Fruit fly (Drosophila melanogaster) whole organism, embryonic: ENCODE measurements around the gene CG32681.
A peak's percentile ranks its signal among the peaks of the same experiment; 100 is the strongest.

Experiments
- Ada2b ChIP-seq: fragments of 200-800 bp; sonication (Bioruptor generic); IDR thresholded peaks from 2 replicates; pipeline ENCODE4 v1.3.6; 2022; ENCODE audit warnings: missing biosample characterization, missing genetic modification characterization
- Blimp-1 ChIP-seq: fragments of 200-800 bp; sonication (Bioruptor generic); optimal IDR thresholded peaks from 3 replicates; lab custom pipeline; 2018; ENCODE audit warnings: missing biosample characterization, missing genetic modification characterization, mild to moderate bottlenecking, moderate library complexity, missing genetic modification reagents
- BtbVII ChIP-seq: fragments of 200-800 bp; sonication (Bioruptor generic); optimal IDR thresholded peaks from 3 replicates; lab custom pipeline; 2017; ENCODE audit warnings: missing biosample characterization, mild to moderate bottlenecking, missing genetic modification characterization
- CG11695 ChIP-seq: fragments of 200-800 bp; sonication (Bioruptor generic); IDR thresholded peaks from 3 replicates; pipeline ENCODE4 v1.3.6; 2022; ENCODE audit warnings: missing biosample characterization, missing genetic modification characterization
- CG12391 ChIP-seq: fragments of 200-800 bp; sonication (Bioruptor generic); optimal IDR thresholded peaks from 3 replicates; lab custom pipeline; 2018; ENCODE audit warnings: missing biosample characterization, mild to moderate bottlenecking, missing genetic modification characterization, moderate library complexity
- CG12659 ChIP-seq: fragments of 200-800 bp; sonication (Bioruptor generic); optimal IDR thresholded peaks from 3 replicates; lab custom pipeline; 2017; ENCODE audit warnings: mild to moderate bottlenecking, missing biosample characterization, missing genetic modification reagents, missing genetic modification characterization
- CG12769 ChIP-seq: fragments of 200-800 bp; sonication (Bioruptor generic); optimal IDR thresholded peaks from 2 replicates; lab custom pipeline; 2019; ENCODE audit warnings: missing biosample characterization, mild to moderate bottlenecking, missing genetic modification characterization, moderate library complexity
- CG13424 ChIP-seq: fragments of 200-800 bp; sonication (Bioruptor generic); optimal IDR thresholded peaks from 2 replicates; lab custom pipeline; 2019; ENCODE audit warnings: missing biosample characterization, mild to moderate bottlenecking, missing genetic modification characterization, moderate library complexity
- CG14014 ChIP-seq: fragments of 200-800 bp; sonication (Bioruptor generic); IDR thresholded peaks from 2 replicates; pipeline ENCODE4 v1.3.6; 2022; ENCODE audit warnings: missing biosample characterization, missing genetic modification characterization
- CG15514 ChIP-seq: fragments of 200-800 bp; sonication (Bioruptor generic); optimal IDR thresholded peaks from 3 replicates; lab custom pipeline; 2017; ENCODE audit warnings: missing biosample characterization, missing genetic modification characterization, mild to moderate bottlenecking, moderate library complexity, missing genetic modification reagents
- CG16863 ChIP-seq: fragments of 200-800 bp; sonication (Bioruptor generic); optimal IDR thresholded peaks from 3 replicates; lab custom pipeline; 2016; ENCODE audit warnings: missing biosample characterization, missing genetic modification characterization
- CG17802 ChIP-seq: fragments of 200-800 bp; sonication (Bioruptor generic); optimal IDR thresholded peaks from 2 replicates; lab custom pipeline; 2018; ENCODE audit warnings: missing biosample characterization, mild to moderate bottlenecking, missing genetic modification characterization, moderate library complexity
- CG18262 ChIP-seq: fragments of 200-800 bp; optimal IDR thresholded peaks from 3 replicates; lab custom pipeline; 2019; ENCODE audit warnings: missing biosample characterization, mild to moderate bottlenecking, missing genetic modification characterization, moderate library complexity
- CG2120 ChIP-seq: fragments of 200-800 bp; sonication (Bioruptor generic); optimal IDR thresholded peaks from 3 replicates; lab custom pipeline; 2016; ENCODE audit warnings: missing biosample characterization, missing genetic modification characterization
- CG2678 ChIP-seq: fragments of 200-800 bp; sonication (Bioruptor generic); optimal IDR thresholded peaks from 3 replicates; lab custom pipeline; 2019; ENCODE audit warnings: missing biosample characterization, mild to moderate bottlenecking, missing genetic modification characterization, moderate library complexity
- CG31224 ChIP-seq: fragments of 200-800 bp; sonication (Bioruptor generic); IDR thresholded peaks from 2 replicates; pipeline ENCODE4 v1.3.6; 2022; ENCODE audit warnings: missing biosample characterization, missing genetic modification characterization
- CG3838 ChIP-seq: fragments of 200-800 bp; sonication (Bioruptor generic); optimal IDR thresholded peaks from 3 replicates; lab custom pipeline; 2016; ENCODE audit warnings: missing biosample characterization, missing genetic modification characterization
- CG6272 ChIP-seq: fragments of 200-800 bp; sonication (Bioruptor generic); IDR thresholded peaks from 2 replicates; pipeline ENCODE4 v1.3.6; 2022; ENCODE audit warnings: missing biosample characterization, missing genetic modification characterization
- CG6791 ChIP-seq: fragments of 200-800 bp; sonication (Bioruptor generic); IDR thresholded peaks from 3 replicates; pipeline ENCODE4 v1.3.6; 2022; ENCODE audit warnings: missing biosample characterization, missing genetic modification characterization; ENCODE audit not compliant: partially characterized antibody
- CG7372 ChIP-seq: fragments of 200-800 bp; sonication (Bioruptor generic); IDR thresholded peaks from 2 replicates; pipeline ENCODE4 v1.3.6; 2022; ENCODE audit warnings: missing biosample characterization, missing genetic modification characterization
- CG7839 ChIP-seq: fragments of 200-800 bp; sonication (Bioruptor generic); optimal IDR thresholded peaks from 3 replicates; lab custom pipeline; 2018; ENCODE audit warnings: missing biosample characterization, mild to moderate bottlenecking, missing genetic modification characterization, moderate library complexity
- CG8290 ChIP-seq, 3 experiments: fragments of 200-800 bp; sonication (Bioruptor generic); optimal IDR thresholded peaks; 2 replicates each; lab custom pipeline; 2016 to 2019; ENCODE audit warnings: missing biosample characterization in 3 of 3, missing genetic modification characterization in 3 of 3, mild to moderate bottlenecking in 2 of 3, moderate library complexity in 1 of 3
- CG8388 ChIP-seq: fragments of 200-800 bp; sonication (Bioruptor generic); optimal IDR thresholded peaks from 2 replicates; lab custom pipeline; 2019; ENCODE audit warnings: missing biosample characterization, mild to moderate bottlenecking, missing genetic modification characterization, moderate library complexity
- CG8924 ChIP-seq: fragments of 200-800 bp; optimal IDR thresholded peaks from 3 replicates; lab custom pipeline; 2019; ENCODE audit warnings: missing biosample characterization, mild to moderate bottlenecking, missing genetic modification characterization, moderate library complexity
- CG9876 ChIP-seq: fragments of 200-800 bp; sonication (Bioruptor generic); optimal IDR thresholded peaks from 2 replicates; lab custom pipeline; 2016; ENCODE audit warnings: missing biosample characterization, missing genetic modification characterization
- CoRest ChIP-seq: fragments of 200-800 bp; sonication (Bioruptor generic); optimal IDR thresholded peaks from 3 replicates; lab custom pipeline; 2018; ENCODE audit warnings: missing biosample characterization, mild to moderate bottlenecking, missing genetic modification characterization, moderate library complexity
- Dbx ChIP-seq: fragments of 200-800 bp; sonication (Bioruptor generic); IDR thresholded peaks from 3 replicates; pipeline ENCODE4 v1.3.6; 2022; ENCODE audit warnings: missing biosample characterization, missing genetic modification characterization
- Deaf1 ChIP-seq: fragments of 200-800 bp; optimal IDR thresholded peaks from 3 replicates; lab custom pipeline; 2019; ENCODE audit warnings: missing biosample characterization, mild to moderate bottlenecking, missing genetic modification characterization, moderate library complexity
- Fer1 ChIP-seq: fragments of 200-800 bp; sonication (Bioruptor generic); optimal IDR thresholded peaks from 2 replicates; lab custom pipeline; 2017; ENCODE audit warnings: missing biosample characterization, mild to moderate bottlenecking, missing genetic modification characterization
- Hr51 ChIP-seq, 2 experiments: fragments of 200-800 bp; sonication (Bioruptor generic); optimal IDR thresholded peaks; 2 replicates in 1 of 2; 3 replicates in 1 of 2; lab custom pipeline; 2016 to 2018; ENCODE audit warnings: missing biosample characterization in 2 of 2, missing genetic modification characterization in 2 of 2, mild to moderate bottlenecking in 1 of 2, moderate library complexity in 1 of 2
- Lhr ChIP-seq: fragments of 200-800 bp; sonication (Bioruptor generic); optimal IDR thresholded peaks from 3 replicates; lab custom pipeline; 2017; ENCODE audit warnings: mild to moderate bottlenecking, missing biosample characterization, missing genetic modification reagents, missing genetic modification characterization
- MBD-R2 ChIP-seq: fragments of 200-800 bp; sonication (Bioruptor generic); IDR thresholded peaks from 2 replicates; pipeline ENCODE4 v1.3.6; 2022; ENCODE audit warnings: missing biosample characterization, missing genetic modification characterization
- Med ChIP-seq: fragments of 200-800 bp; sonication (Bioruptor generic); peaks from one replicate; lab custom pipeline; 2016; ENCODE audit warnings: missing biosample characterization, missing genetic modification characterization, mild to moderate bottlenecking, inconsistent platforms, moderate library complexity
- Meics ChIP-seq: fragments of 200-800 bp; sonication (Bioruptor generic); optimal IDR thresholded peaks from 2 replicates; lab custom pipeline; 2017; ENCODE audit warnings: missing biosample characterization, mild to moderate bottlenecking, missing genetic modification characterization
- Poxn ChIP-seq: fragments of 200-800 bp; sonication (Bioruptor generic); IDR thresholded peaks from 2 replicates; pipeline ENCODE4 v1.3.6; 2022; ENCODE audit warnings: missing biosample characterization, missing genetic modification characterization
- Rfx ChIP-seq: fragments of 200-800 bp; sonication (Bioruptor generic); IDR thresholded peaks from 2 replicates; pipeline ENCODE4 v1.3.6; 2022; ENCODE audit warnings: missing biosample characterization, missing genetic modification characterization
- cwo ChIP-seq: fragments of 200-800 bp; sonication (Bioruptor generic); optimal IDR thresholded peaks from 3 replicates; lab custom pipeline; 2017; ENCODE audit warnings: missing biosample characterization, missing genetic modification characterization, mild to moderate bottlenecking, moderate library complexity, missing genetic modification reagents
- dati ChIP-seq: fragments of 200-800 bp; sonication (Bioruptor generic); IDR thresholded peaks from 2 replicates; pipeline ENCODE4 v1.3.6; 2022; ENCODE audit warnings: missing biosample characterization, missing genetic modification characterization
- dmrt99B ChIP-seq: fragments of 200-800 bp; sonication (Bioruptor generic); optimal IDR thresholded peaks from 2 replicates; lab custom pipeline; 2018; ENCODE audit warnings: missing biosample characterization, mild to moderate bottlenecking, missing genetic modification characterization, moderate library complexity
- ewg ChIP-seq: fragments of 200-800 bp; sonication (Bioruptor generic); optimal IDR thresholded peaks from 3 replicates; lab custom pipeline; 2017; ENCODE audit warnings: mild to moderate bottlenecking, missing biosample characterization, missing genetic modification reagents, missing genetic modification characterization
- fd3F ChIP-seq: fragments of 200-800 bp; sonication (Bioruptor generic); optimal IDR thresholded peaks from 2 replicates; lab custom pipeline; 2018; ENCODE audit warnings: missing biosample characterization, mild to moderate bottlenecking, missing genetic modification characterization, moderate library complexity
- hkb ChIP-seq, 2 experiments: fragments of 200-800 bp in 1 of 2; fragments of >200 bp in 1 of 2; sonication (Bioruptor generic) in 1 of 2; IDR thresholded peaks in 1 of 2; optimal IDR thresholded peaks in 1 of 2; 2 replicates each; pipeline versions ENCODE4 v1.3.6 to Lab custom; 2017 to 2022; ENCODE audit warnings: missing biosample characterization in 1 of 2, missing genetic modification characterization in 1 of 2
- inv ChIP-seq: fragments of 200-800 bp; sonication (Bioruptor generic); IDR thresholded peaks from 2 replicates; pipeline ENCODE4 v1.3.6; 2022; ENCODE audit warnings: missing biosample characterization, missing genetic modification characterization; ENCODE audit not compliant: partially characterized antibody
- mirr ChIP-seq: fragments of 200-800 bp; sonication (Bioruptor generic); optimal IDR thresholded peaks from 3 replicates; lab custom pipeline; 2018; ENCODE audit warnings: missing biosample characterization, mild to moderate bottlenecking, missing genetic modification characterization
- org-1 ChIP-seq: fragments of 200-800 bp; sonication (Bioruptor generic); optimal IDR thresholded peaks from 2 replicates; lab custom pipeline; 2017; ENCODE audit warnings: missing biosample characterization, missing genetic modification characterization
- sens-2 ChIP-seq: fragments of 200-800 bp; sonication (Bioruptor generic); IDR thresholded peaks from 2 replicates; pipeline ENCODE4 v1.3.6; 2022; ENCODE audit warnings: missing biosample characterization, missing genetic modification characterization
- sr ChIP-seq: fragments of 200-800 bp; sonication (Bioruptor generic); IDR thresholded peaks from 3 replicates; pipeline ENCODE4 v1.3.6; 2022; ENCODE audit warnings: missing biosample characterization, missing genetic modification characterization
- tx ChIP-seq: fragments of 200-800 bp; sonication (Bioruptor generic); optimal IDR thresholded peaks from 2 replicates; lab custom pipeline; 2016; ENCODE audit warnings: missing biosample characterization, missing genetic modification characterization

CG32681 gene

dm6 chrX:10397514-10398133 is 16.5 kb upstream of the CG32681 start (continued):
- TF ChIP-seq sr (peak; percentile 63; the same call in 1 of the 3 replicates), MBD-R2 (GFP tag; lab: Robert Waterston, UW) (peak; percentile 30; the same call in 1 of the 2 replicates), CG16863 (GFP tag; lab: Kevin White, UChicago) (no peak), CG11695 (GFP tag; lab: Robert Waterston, UW) (peak; percentile 62; the same call in 2 of the 3 replicates), CG9876 (no peak), CG7372 (0 out of 2 replicates have a peak, but pooled peaks have one; percentile 29), CG13424 (tag; lab: Kevin White, UChicago) (peak; percentile 29), Ada2b (GFP tag; lab: Robert Waterston, UW) (peak; percentile 46), CG8924 (tag; lab: Kevin White, UChicago) (peak; percentile 19), Rfx (GFP tag; lab: Robert Waterston, UW) (peak; percentile 71), CG31224 (GFP tag; lab: Robert Waterston, UW) (no peak), Meics (GFP tag; lab: Kevin White, UChicago) (peak; percentile 56), CG8388 (no peak), CoRest (peak; percentile 21), CG18262 (peak; percentile 26), BtbVII (GFP tag; lab: Kevin White, UChicago) (peak; percentile 5), mirr (GFP tag; lab: Kevin White, UChicago) (peak; percentile 48), CG2120 (GFP tag; lab: Kevin White, UChicago) (peak; percentile 43), Med (GFP tag; lab: Kevin White, UChicago) (peak; percentile 31), cwo (GFP tag; lab: Kevin White, UChicago) (peak; percentile 71), hkb (optimal IDR thresholded peaks at IDR 0.05; lab: Kevin White, UChicago) (no peak), hkb (GFP tag; IDR thresholded peaks at IDR 0.05; lab: Robert Waterston, UW) (peak; percentile 46; the same call in 1 of the 2 replicates), dmrt99B (tag; lab: Kevin White, UChicago) (peak; percentile 63), CG7839 (peak; percentile 71), CG12391 (peak; percentile 26)
- TF ChIP-seq, all 482 proteins: peak for 107

dm6 chrX:10396832-10397231 is 15.7 kb upstream of the CG32681 start:
- TF ChIP-seq Hr51 (GFP tag; optimal IDR thresholded peaks at IDR 0.05; lab: Kevin White, UChicago) (no peak), dati (GFP tag; lab: Robert Waterston, UW) (no peak), ewg (GFP tag; lab: Kevin White, UChicago) (no peak), Poxn (GFP tag; lab: Robert Waterston, UW) (no peak), CG14014 (no peak), CG2678 (peak; percentile 9), Med (GFP tag; lab: Kevin White, UChicago) (peak; percentile 37), CG8290 (GFP tag; optimal IDR thresholded peaks at IDR 0.05; lab: Kevin White, UChicago) (no peak), CG8290 (tag; optimal IDR thresholded peaks at IDR 0.05; lab: Kevin White, UChicago) (peak in 1 of 2 experiments; percentile 53), CG7372 (no peak), org-1 (GFP tag; lab: Kevin White, UChicago) (no peak), CG3838 (GFP tag; lab: Kevin White, UChicago) (no peak), CG6272 (GFP tag; lab: Robert Waterston, UW) (no peak), tx (GFP tag; lab: Kevin White, UChicago) (no peak), fd3F (GFP tag; lab: Kevin White, UChicago) (peak; percentile 64), CG8924 (tag; lab: Kevin White, UChicago) (no peak), CG17802 (tag; lab: Kevin White, UChicago) (no peak), Blimp-1 (GFP tag; lab: Kevin White, UChicago) (no peak), sens-2 (GFP tag; lab: Robert Waterston, UW) (no peak), Dbx (GFP tag; lab: Robert Waterston, UW) (no peak), CG12769 (peak; percentile 11), Deaf1 (tag; lab: Kevin White, UChicago) (no peak), CG12659 (peak; percentile 1), Fer1 (peak; percentile 4), inv (GFP tag; lab: Robert Waterston, UW) (no peak), Lhr (no peak), CG15514 (GFP tag; lab: Kevin White, UChicago) (peak; percentile 13), CG6791 (GFP tag; lab: Robert Waterston, UW) (no peak)
